Fruit fly (Drosophila melanogaster) whole organism, wandering third instar larva: ENCODE measurements around the gene CG6508.
A peak's percentile ranks its signal among the peaks of the same experiment; 100 is the strongest.

ENCODE experiments used
- Abd-B ChIP-seq: fragments of >200 bp; optimal IDR thresholded peaks from 2 replicates; lab custom pipeline; 2017; ENCODE audit warnings: missing biosample characterization, missing genetic modification characterization
- CG32264 ChIP-seq: fragments of 200-800 bp; sonication (Bioruptor generic); optimal IDR thresholded peaks from 2 replicates; lab custom pipeline; 2016; ENCODE audit warnings: missing biosample characterization, missing genetic modification characterization
- CG9705 ChIP-seq: fragments of 200-800 bp; sonication (Bioruptor generic); optimal IDR thresholded peaks from 2 replicates; lab custom pipeline; 2018; ENCODE audit warnings: missing biosample characterization, mild to moderate bottlenecking, missing genetic modification characterization
- CrebA ChIP-seq: fragments of 200-800 bp; sonication (Bioruptor generic); optimal IDR thresholded peaks from 2 replicates; lab custom pipeline; 2016; ENCODE audit warnings: missing biosample characterization, mild to moderate bottlenecking, missing genetic modification characterization, borderline replicate concordance
- Dfd ChIP-seq: fragments of >200 bp; optimal IDR thresholded peaks from 2 replicates; lab custom pipeline; 2017; ENCODE audit warnings: missing biosample characterization, missing genetic modification characterization
- Dif ChIP-seq: fragments of 200-275, 200-300 bp; sonication (Bioruptor generic); optimal IDR thresholded peaks from 2 replicates; lab custom pipeline; 2018; ENCODE audit warnings: missing biosample characterization, missing genetic modification characterization; ENCODE audit not compliant: partially characterized antibody
- GATAd ChIP-seq: sonication (Bioruptor generic); optimal IDR thresholded peaks from 2 replicates; lab custom pipeline; 2016; ENCODE audit warnings: missing biosample characterization, missing genetic modification characterization
- HLH106 ChIP-seq: fragments of 200-800 bp; optimal IDR thresholded peaks from 3 replicates; lab custom pipeline; 2019; ENCODE audit warnings: missing biosample characterization, mild to moderate bottlenecking, missing genetic modification characterization, moderate library complexity
- Hnf4 ChIP-seq: fragments of 200-800 bp; sonication (Bioruptor generic); optimal IDR thresholded peaks from 2 replicates; lab custom pipeline; 2016; ENCODE audit warnings: missing biosample characterization, mild to moderate bottlenecking, missing genetic modification characterization
- Hr78 ChIP-seq: fragments of >200 bp; optimal IDR thresholded peaks from 2 replicates; lab custom pipeline; 2017; ENCODE audit warnings: missing biosample characterization, missing genetic modification characterization
- Hr83 ChIP-seq: fragments of 200-300 bp; sonication (Bioruptor generic); optimal IDR thresholded peaks from 2 replicates; lab custom pipeline; 2016; ENCODE audit warnings: missing biosample characterization, mild to moderate bottlenecking, missing genetic modification characterization, moderate library complexity; ENCODE audit not compliant: poor library complexity, severe bottlenecking
- Jra ChIP-seq: sonication (Bioruptor generic); optimal IDR thresholded peaks from 2 replicates; lab custom pipeline; 2016; ENCODE audit warnings: missing biosample characterization, missing genetic modification characterization
- Mio ChIP-seq: sonication (Bioruptor generic); optimal IDR thresholded peaks from 2 replicates; lab custom pipeline; 2016; ENCODE audit warnings: missing biosample characterization, missing genetic modification characterization
- Myc ChIP-seq: fragments of >200 bp; optimal IDR thresholded peaks from 2 replicates; lab custom pipeline; 2017
- N ChIP-seq: fragments of >200 bp; optimal IDR thresholded peaks from 2 replicates; lab custom pipeline; 2018; ENCODE audit warnings: missing biosample characterization, missing external identifiers, missing genetic modification characterization
- OdsH ChIP-seq: fragments of 200-800 bp; sonication (Bioruptor generic); optimal IDR thresholded peaks from 2 replicates; lab custom pipeline; 2016; ENCODE audit warnings: missing biosample characterization, mild to moderate bottlenecking, missing genetic modification characterization
- Rel ChIP-seq, 2 experiments: fragments of 200-800 bp; sonication (Bioruptor generic) in 1 of 2; optimal IDR thresholded peaks; 2 replicates in 1 of 2; 3 replicates in 1 of 2; lab custom pipeline; 2016 to 2019; ENCODE audit warnings: mild to moderate bottlenecking in 2 of 2, missing biosample characterization in 2 of 2, missing genetic modification characterization in 2 of 2, moderate library complexity in 1 of 2
- Sp1 ChIP-seq: fragments of 200-800 bp; sonication (Bioruptor generic); optimal IDR thresholded peaks from 3 replicates; lab custom pipeline; 2019; ENCODE audit warnings: missing biosample characterization, mild to moderate bottlenecking, missing genetic modification characterization, moderate library complexity
- Vsx2 ChIP-seq: fragments of 200-300, 225-300 bp; sonication (Bioruptor generic); optimal IDR thresholded peaks from 2 replicates; lab custom pipeline; 2018; ENCODE audit warnings: missing biosample characterization, missing genetic modification characterization; ENCODE audit not compliant: partially characterized antibody
- br ChIP-seq: fragments of 200-800 bp; sonication (Bioruptor generic); optimal IDR thresholded peaks from 2 replicates; lab custom pipeline; 2016; ENCODE audit warnings: missing biosample characterization, missing genetic modification characterization
- brk ChIP-seq: fragments of 200-800 bp; sonication (Bioruptor generic); optimal IDR thresholded peaks from 2 replicates; lab custom pipeline; 2016; ENCODE audit warnings: missing biosample characterization, mild to moderate bottlenecking, missing genetic modification characterization
- dl ChIP-seq, 2 experiments: fragments of 175-275, 200-275 bp in 1 of 2; fragments of 200-275 bp in 1 of 2; sonication (Bioruptor generic); optimal IDR thresholded peaks; lab custom pipeline; 2018; ENCODE audit warnings: mild to moderate bottlenecking in 2 of 2, missing biosample characterization in 2 of 2, missing genetic modification characterization in 2 of 2, moderate library complexity in 2 of 2; ENCODE audit not compliant: partially characterized antibody in 2 of 2, insufficient read depth in 1 of 2
- dmrt93B ChIP-seq: fragments of 200-800 bp; sonication (Bioruptor generic); optimal IDR thresholded peaks from 2 replicates; lab custom pipeline; 2018; ENCODE audit warnings: missing biosample characterization, mild to moderate bottlenecking, missing genetic modification characterization
- dsf ChIP-seq: sonication (Bioruptor generic); optimal IDR thresholded peaks from 2 replicates; lab custom pipeline; 2016; ENCODE audit warnings: missing biosample characterization, missing genetic modification characterization, borderline replicate concordance
- ey ChIP-seq: fragments of 200-800 bp; sonication (Bioruptor generic); optimal IDR thresholded peaks from 2 replicates; lab custom pipeline; 2016; ENCODE audit warnings: missing biosample characterization, missing genetic modification characterization
- foxo ChIP-seq, 2 experiments: fragments of 200-800 bp; sonication (Bioruptor generic); optimal IDR thresholded peaks; 2 replicates in 1 of 2; 3 replicates in 1 of 2; lab custom pipeline; 2016 to 2017; ENCODE audit warnings: missing biosample characterization in 2 of 2, missing genetic modification characterization in 2 of 2
- fru ChIP-seq: fragments of 200-800 bp; sonication (Bioruptor generic); optimal IDR thresholded peaks from 3 replicates; lab custom pipeline; 2016; ENCODE audit warnings: missing biosample characterization, mild to moderate bottlenecking, missing genetic modification characterization
- h ChIP-seq: fragments of 200-800 bp; sonication (Bioruptor generic); optimal IDR thresholded peaks from 3 replicates; lab custom pipeline; 2016; ENCODE audit warnings: missing biosample characterization, mild to moderate bottlenecking, missing genetic modification characterization
- jim ChIP-seq: fragments of 175-275, 200-325 bp; sonication (Bioruptor generic); optimal IDR thresholded peaks from 2 replicates; lab custom pipeline; 2016; ENCODE audit warnings: missing biosample characterization, mild to moderate bottlenecking, missing genetic modification characterization
- lola ChIP-seq: fragments of >200 bp; optimal IDR thresholded peaks from 2 replicates; lab custom pipeline; 2017; ENCODE audit warnings: missing biosample characterization, missing genetic modification characterization
- pan ChIP-seq: fragments of >200 bp; optimal IDR thresholded peaks from 2 replicates; lab custom pipeline; 2017
- psq ChIP-seq: fragments of 200-800 bp; sonication (Bioruptor generic); optimal IDR thresholded peaks from 3 replicates; lab custom pipeline; 2017; ENCODE audit warnings: missing biosample characterization, mild to moderate bottlenecking, missing genetic modification characterization, moderate library complexity
- rgr ChIP-seq: fragments of 200-800 bp; sonication (Bioruptor generic); optimal IDR thresholded peaks from 3 replicates; lab custom pipeline; 2016; ENCODE audit warnings: missing biosample characterization, mild to moderate bottlenecking, missing genetic modification characterization
- sage ChIP-seq: fragments of 200-800 bp; sonication (Bioruptor generic); optimal IDR thresholded peaks from 2 replicates; lab custom pipeline; 2016; ENCODE audit warnings: missing biosample characterization, mild to moderate bottlenecking, missing genetic modification characterization
- sv ChIP-seq: fragments of 200-800 bp; sonication (Bioruptor generic); optimal IDR thresholded peaks from 3 replicates; lab custom pipeline; 2016; ENCODE audit warnings: missing biosample characterization, missing genetic modification characterization
- tai ChIP-seq: sonication (Bioruptor generic); optimal IDR thresholded peaks from 2 replicates; lab custom pipeline; 2016; ENCODE audit warnings: missing biosample characterization, missing genetic modification characterization
- usp ChIP-seq: fragments of >200 bp; optimal IDR thresholded peaks from 2 replicates; lab custom pipeline; 2017; ENCODE audit warnings: missing biosample characterization, missing genetic modification characterization
- woc ChIP-seq: sonication (Bioruptor generic); optimal IDR thresholded peaks from 2 replicates; lab custom pipeline; 2016; ENCODE audit warnings: missing biosample characterization, mild to moderate bottlenecking, missing genetic modification characterization

CG6508 gene

dm6 chr2L:10791343-10791742, 27.6 kb upstream of the CG6508 start:
- TF ChIP-seq GATAd (no peak), CG9705 (GFP tag; lab: Kevin White, UChicago) (peak; percentile 31), Myc (lab: Kevin White, UChicago) (no peak), h (peak; percentile 49), Dfd (GFP tag; lab: Kevin White, UChicago) (no peak), ey (peak; percentile 39), sv (GFP tag; lab: Kevin White, UChicago) (no peak), CG32264 (GFP tag; lab: Kevin White, UChicago) (no peak), Sp1 (GFP tag; lab: Kevin White, UChicago) (peak; percentile 68), Mio (GFP tag; lab: Kevin White, UChicago) (no peak), Rel (GFP tag; optimal IDR thresholded peaks at IDR 0.05; lab: Kevin White, UChicago) (no peak), Rel (tag; optimal IDR thresholded peaks at IDR 0.05; lab: Kevin White, UChicago) (no peak), Dif (GFP tag; lab: Kevin White, UChicago) (no peak), dmrt93B (peak; percentile 6), fru (GFP tag; lab: Kevin White, UChicago) (peak; percentile 90), Jra (no peak), br (peak; percentile 20), foxo (GFP tag; optimal IDR thresholded peaks at IDR 0.05; lab: Kevin White, UChicago) (peak in 1 of 2 experiments; percentile 72), Hnf4 (peak; percentile 35), woc (GFP tag; lab: Kevin White, UChicago) (peak; percentile 65), jim (GFP tag; lab: Kevin White, UChicago) (no peak), Abd-B (GFP tag; lab: Kevin White, UChicago) (no peak), lola (GFP tag; lab: Kevin White, UChicago) (no peak), CrebA (GFP tag; lab: Kevin White, UChicago) (peak; percentile 18), Hr78 (GFP tag; lab: Kevin White, UChicago) (no peak), rgr (GFP tag; lab: Kevin White, UChicago) (peak; percentile 9), Vsx2 (GFP tag; lab: Kevin White, UChicago) (no peak), OdsH (peak; percentile 20), usp (GFP tag; lab: Kevin White, UChicago) (no peak), tai (GFP tag; lab: Kevin White, UChicago) (no peak), sage (GFP tag; lab: Kevin White, UChicago) (no peak), HLH106 (tag; lab: Kevin White, UChicago) (peak; percentile 62), Hr83 (GFP tag; lab: Kevin White, UChicago) (no peak), psq (GFP tag; lab: Kevin White, UChicago) (peak; percentile 39), pan (lab: Kevin White, UChicago) (no peak)

- TF ChIP-seq HLH106 (tag; lab: Kevin White, UChicago) = no peak
- TF ChIP-seq Vsx2 (GFP tag; lab: Kevin White, UChicago) = no peak
- TF ChIP-seq lola (GFP tag; lab: Kevin White, UChicago) = no peak
- TF ChIP-seq rgr (GFP tag; lab: Kevin White, UChicago) = no peak
- TF ChIP-seq fru (GFP tag; lab: Kevin White, UChicago) = no peak
- no peak for TF ChIP-seq brk (GFP tag; lab: Kevin White, UChicago)
- no peak for TF ChIP-seq Dif (GFP tag; lab: Kevin White, UChicago)
- TF ChIP-seq Rel (GFP tag; optimal IDR thresholded peaks at IDR 0.05; lab: Kevin White, UChicago) = no peak
- no peak for TF ChIP-seq Rel (tag; optimal IDR thresholded peaks at IDR 0.05; lab: Kevin White, UChicago)
- no peak for TF ChIP-seq Myc (lab: Kevin White, UChicago)
- no peak for TF ChIP-seq Hnf4
- no peak for TF ChIP-seq psq (GFP tag; lab: Kevin White, UChicago)
- no peak for TF ChIP-seq br
- no peak for TF ChIP-seq pan (lab: Kevin White, UChicago)
These were observed 26.8 kb upstream of the CG6508 start for dm6 chr2L:10792072-10792471.

dm6 chr2L:10794032-10794431, 24.9 kb upstream of the CG6508 start:
- TF ChIP-seq psq (GFP tag; lab: Kevin White, UChicago) (no peak), sage (GFP tag; lab: Kevin White, UChicago) (no peak), fru (GFP tag; lab: Kevin White, UChicago) (no peak), dsf (GFP tag; lab: Kevin White, UChicago) (no peak), GATAd (no peak), Sp1 (GFP tag; lab: Kevin White, UChicago) (peak; percentile 47), CG9705 (GFP tag; lab: Kevin White, UChicago) (no peak), dmrt93B (no peak), pan (lab: Kevin White, UChicago) (no peak), foxo (GFP tag; optimal IDR thresholded peaks at IDR 0.05; lab: Kevin White, UChicago) (peak in 1 of 2 experiments; percentile 7), h (no peak), Dif (GFP tag; lab: Kevin White, UChicago) (no peak), ey (no peak), tai (GFP tag; lab: Kevin White, UChicago) (peak; percentile 39), Dfd (GFP tag; lab: Kevin White, UChicago) (no peak), Hnf4 (no peak), CrebA (GFP tag; lab: Kevin White, UChicago) (no peak), HLH106 (tag; lab: Kevin White, UChicago) (no peak), Myc (lab: Kevin White, UChicago) (no peak), rgr (GFP tag; lab: Kevin White, UChicago) (no peak), Hr78 (GFP tag; lab: Kevin White, UChicago) (no peak), Rel (GFP tag; optimal IDR thresholded peaks at IDR 0.05; lab: Kevin White, UChicago) (peak; percentile 3), Rel (tag; optimal IDR thresholded peaks at IDR 0.05; lab: Kevin White, UChicago) (no peak), usp (GFP tag; lab: Kevin White, UChicago) (no peak), Hr83 (GFP tag; lab: Kevin White, UChicago) (no peak), dl (GFP tag; optimal IDR thresholded peaks at IDR 0.05; lab: Kevin White, UChicago; ENCODE audit: insufficient read depth in 1 of 2, partially characterized antibody in 2 of 2) (no peak), CG32264 (GFP tag; lab: Kevin White, UChicago) (no peak), woc (GFP tag; lab: Kevin White, UChicago) (no peak), OdsH (no peak), sv (GFP tag; lab: Kevin White, UChicago) (no peak), Vsx2 (GFP tag; lab: Kevin White, UChicago) (no peak), N (GFP tag; lab: Kevin White, UChicago) (no peak), Jra (no peak), jim (GFP tag; lab: Kevin White, UChicago) (no peak), Abd-B (GFP tag; lab: Kevin White, UChicago) (no peak)
